Worm (Caenorhabditis elegans) whole organism, L1 larva: ENCODE results near the gene K08H2.4.

Experiments used
- C16A3.4 ChIP-seq: fragments of 150-350 bp; optimal IDR thresholded peaks from 2 replicates; lab custom pipeline; 2014; ENCODE audit warnings: missing biosample characterization, missing genetic modification characterization
- C34B4.2 ChIP-seq: sonication (generic microtip); optimal IDR thresholded peaks from 2 replicates; lab custom pipeline; 2017; ENCODE audit warnings: mild to moderate bottlenecking, missing genetic modification characterization, missing compliant biosample characterization
- F16B12.6 ChIP-seq: fragments of 150-350 bp; optimal IDR thresholded peaks from 2 replicates; lab custom pipeline; 2014; ENCODE audit warnings: missing biosample characterization, missing genetic modification characterization
- aha-1 ChIP-seq: fragments of 150-350 bp; optimal IDR thresholded peaks from 2 replicates; lab custom pipeline; 2014; ENCODE audit warnings: missing biosample characterization, missing genetic modification characterization
- aly-2 ChIP-seq: fragments of 150-350 bp; optimal IDR thresholded peaks from 2 replicates; lab custom pipeline; 2014; ENCODE audit warnings: missing biosample characterization, missing genetic modification characterization
- ama-1 ChIP-seq: fragments of 150-350 bp; optimal IDR thresholded peaks from 2 replicates; lab custom pipeline; 2014
- blmp-1 ChIP-seq: fragments of 150-350 bp; optimal IDR thresholded peaks from 2 replicates; lab custom pipeline; 2014; ENCODE audit warnings: missing biosample characterization, missing genetic modification characterization
- ceh-63 ChIP-seq: fragments of 200-800 bp; sonication (Bioruptor generic); optimal IDR thresholded peaks from 2 replicates; lab custom pipeline; 2018; ENCODE audit warnings: mild to moderate bottlenecking, missing genetic modification characterization, missing compliant biosample characterization
- ceh-82 ChIP-seq, 3 experiments: fragments of 150-350 bp in 1 of 3; sonication (generic microtip) in 2 of 3; optimal IDR thresholded peaks; 2 replicates each; lab custom pipeline; 2014 to 2017; ENCODE audit warnings: missing biosample characterization in 3 of 3, missing genetic modification characterization in 3 of 3
- efl-1 ChIP-seq, 4 experiments: fragments of 150-350 bp; optimal IDR thresholded peaks in 3 of 4; peaks in 1 of 4; 1 replicate in 1 of 4; 2 replicates in 3 of 4; lab custom pipeline; 2014; ENCODE audit warnings: missing biosample characterization in 2 of 4, missing genetic modification characterization in 2 of 4, missing genetic modification reagents in 2 of 4
- egl-13 ChIP-seq: sonication (generic microtip); optimal IDR thresholded peaks from 2 replicates; lab custom pipeline; 2016; ENCODE audit warnings: missing genotype, missing genetic modification reagents, missing genetic modification characterization, missing compliant biosample characterization
- elt-2 ChIP-seq: sonication (generic microtip); optimal IDR thresholded peaks from 2 replicates; lab custom pipeline; 2016; ENCODE audit warnings: missing genetic modification characterization, mild to moderate bottlenecking, inconsistent platforms, missing compliant biosample characterization, missing genetic modification reagents
- elt-3 ChIP-seq, 6 experiments: fragments of 150-350 bp in 1 of 6; sonication (generic microtip); optimal IDR thresholded peaks; 2 replicates each; lab custom pipeline; 2017 to 2018; ENCODE audit warnings: missing biosample characterization in 6 of 6, missing genetic modification characterization in 6 of 6, inconsistent platforms in 1 of 6
- ets-5 ChIP-seq: fragments of 200-800 bp; sonication (Bioruptor generic); IDR thresholded peaks from 2 replicates; pipeline ENCODE4 v1.3.6; 2022; ENCODE audit warnings: missing genetic modification characterization, missing compliant biosample characterization
- fkh-10 ChIP-seq: sonication (generic microtip); optimal IDR thresholded peaks from 2 replicates; lab custom pipeline; 2017; ENCODE audit warnings: missing biosample characterization, missing genetic modification reagents, missing genetic modification characterization
- fkh-4 ChIP-seq: sonication (generic microtip); optimal IDR thresholded peaks from 2 replicates; lab custom pipeline; 2016; ENCODE audit warnings: missing compliant biosample characterization, missing genetic modification characterization, borderline replicate concordance
- fkh-8 ChIP-seq: sonication (generic microtip); optimal IDR thresholded peaks from 2 replicates; lab custom pipeline; 2016; ENCODE audit warnings: mild to moderate bottlenecking, missing genetic modification characterization, missing compliant biosample characterization
- fos-1 ChIP-seq: fragments of 150-350 bp; optimal IDR thresholded peaks from 2 replicates; lab custom pipeline; 2014; ENCODE audit warnings: missing biosample characterization, missing genetic modification characterization
- jun-1 ChIP-seq: fragments of 150-350 bp; optimal IDR thresholded peaks from 2 replicates; lab custom pipeline; 2014; ENCODE audit warnings: missing biosample characterization, missing genetic modification reagents, missing genetic modification characterization
- lin-14 ChIP-seq: fragments of 200-800 bp; sonication (Bioruptor generic); optimal IDR thresholded peaks from 2 replicates; lab custom pipeline; 2018; ENCODE audit warnings: mild to moderate bottlenecking, missing genetic modification characterization, moderate library complexity, missing compliant biosample characterization
- lin-15B ChIP-seq: fragments of 150-350 bp; sonication (generic microtip); optimal IDR thresholded peaks from 3 replicates; lab custom pipeline; 2014; ENCODE audit warnings: missing biosample characterization, missing genetic modification characterization
- lin-35 ChIP-seq, 2 experiments: fragments of 150-350 bp; optimal IDR thresholded peaks; 2 replicates each; lab custom pipeline; 2014; ENCODE audit warnings: missing biosample characterization in 2 of 2, missing genetic modification characterization in 2 of 2, missing genetic modification reagents in 2 of 2
- lin-39 ChIP-seq: fragments of 150-350 bp; optimal IDR thresholded peaks from 2 replicates; lab custom pipeline; 2014; ENCODE audit warnings: missing biosample characterization, missing genetic modification reagents, missing genetic modification characterization
- lir-3 ChIP-seq: sonication (generic microtip); optimal IDR thresholded peaks from 2 replicates; lab custom pipeline; 2016; ENCODE audit warnings: mild to moderate bottlenecking, missing genetic modification characterization, moderate library complexity, missing compliant biosample characterization; ENCODE audit not compliant: poor library complexity
- lsy-2 ChIP-seq, 2 experiments: fragments of 150-350 bp; optimal IDR thresholded peaks; 2 replicates each; lab custom pipeline; 2014; ENCODE audit warnings: missing biosample characterization in 2 of 2, missing genetic modification characterization in 2 of 2
- mab-9 ChIP-seq: fragments of 200-800 bp; sonication (Bioruptor generic); IDR thresholded peaks from 2 replicates; pipeline ENCODE4 v1.3.6; 2022; ENCODE audit warnings: missing genetic modification reagents, missing genetic modification characterization, missing compliant biosample characterization
- mdl-1 ChIP-seq, 2 experiments: fragments of 150-350 bp; optimal IDR thresholded peaks; 2 replicates each; lab custom pipeline; 2014 to 2017; ENCODE audit warnings: missing biosample characterization in 2 of 2, missing genetic modification characterization in 2 of 2, inconsistent platforms in 1 of 2
- mef-2 ChIP-seq: fragments of 150-350 bp; optimal IDR thresholded peaks from 2 replicates; lab custom pipeline; 2014; ENCODE audit warnings: missing biosample characterization, missing genetic modification characterization
- mep-1 ChIP-seq: fragments of 150-350 bp; optimal IDR thresholded peaks from 2 replicates; lab custom pipeline; 2014; ENCODE audit warnings: missing biosample characterization, missing genetic modification characterization
- nhr-12 ChIP-seq: sonication (generic microtip); optimal IDR thresholded peaks from 2 replicates; lab custom pipeline; 2017; ENCODE audit warnings: missing biosample characterization, missing genetic modification characterization
- nhr-19 ChIP-seq: fragments of 200-800 bp; sonication (Bioruptor generic); conservative IDR thresholded peaks from 2 replicates; pipeline ENCODE4 v1.3.6; 2022; ENCODE audit warnings: missing genetic modification characterization, missing compliant biosample characterization
- nhr-20 ChIP-seq: sonication (generic microtip); optimal IDR thresholded peaks from 2 replicates; lab custom pipeline; 2016; ENCODE audit warnings: mild to moderate bottlenecking, missing genetic modification characterization, missing compliant biosample characterization
- nhr-237 ChIP-seq: fragments of 150-350 bp; optimal IDR thresholded peaks from 2 replicates; lab custom pipeline; 2014; ENCODE audit warnings: missing biosample characterization, missing genetic modification characterization
- nhr-71 ChIP-seq: sonication (generic microtip); optimal IDR thresholded peaks from 2 replicates; lab custom pipeline; 2016; ENCODE audit warnings: mild to moderate bottlenecking, missing genetic modification characterization, moderate library complexity, missing compliant biosample characterization
- nhr-85 ChIP-seq: sonication (generic microtip); peaks from one replicate; lab custom pipeline; 2016; ENCODE audit warnings: missing genetic modification characterization, inconsistent platforms, missing compliant biosample characterization
- nhr-90 ChIP-seq: sonication (generic microtip); optimal IDR thresholded peaks from 2 replicates; lab custom pipeline; 2016; ENCODE audit warnings: mild to moderate bottlenecking, missing genetic modification characterization, missing compliant biosample characterization; ENCODE audit not compliant: poor library complexity
- skn-1 ChIP-seq: fragments of 150-350 bp; optimal IDR thresholded peaks from 2 replicates; lab custom pipeline; 2014; ENCODE audit warnings: missing biosample characterization, missing genetic modification characterization
- sox-4 ChIP-seq: sonication (generic microtip); optimal IDR thresholded peaks from 2 replicates; lab custom pipeline; 2016; ENCODE audit warnings: missing genetic modification characterization, missing compliant biosample characterization
- sup-37 ChIP-seq: fragments of 200-800 bp; sonication (Bioruptor generic); optimal IDR thresholded peaks from 2 replicates; lab custom pipeline; 2018; ENCODE audit warnings: mild to moderate bottlenecking, missing genetic modification characterization, missing compliant biosample characterization
- unc-130 ChIP-seq: fragments of 150-350 bp; optimal IDR thresholded peaks from 2 replicates; lab custom pipeline; 2017; ENCODE audit warnings: missing biosample characterization, missing genetic modification characterization, inconsistent platforms
- unc-30 ChIP-seq: sonication (generic microtip); optimal IDR thresholded peaks from 2 replicates; lab custom pipeline; 2017; ENCODE audit warnings: missing biosample characterization, missing genetic modification characterization
- unc-86 ChIP-seq: sonication (generic microtip); optimal IDR thresholded peaks from 2 replicates; lab custom pipeline; 2016; ENCODE audit warnings: missing genetic modification characterization, missing compliant biosample characterization
- unc-98 ChIP-seq: fragments of 200-800 bp; sonication (Bioruptor generic); IDR thresholded peaks from 2 replicates; pipeline ENCODE4 v1.3.6; 2022; ENCODE audit warnings: missing genetic modification characterization, missing compliant biosample characterization
- vab-15 ChIP-seq: sonication (generic microtip); optimal IDR thresholded peaks from 2 replicates; lab custom pipeline; 2017; ENCODE audit warnings: missing genotype, mild to moderate bottlenecking, missing genetic modification characterization, missing compliant biosample characterization
- zip-4 ChIP-seq: fragments of 200-800 bp; sonication (Bioruptor generic); optimal IDR thresholded peaks from 2 replicates; lab custom pipeline; 2018; ENCODE audit warnings: mild to moderate bottlenecking, missing genetic modification characterization, moderate library complexity, missing compliant biosample characterization
- ztf-11 ChIP-seq, 2 experiments: sonication (generic microtip); optimal IDR thresholded peaks; 2 replicates each; lab custom pipeline; 2016 to 2017; ENCODE audit warnings: missing genetic modification characterization in 2 of 2, missing biosample characterization in 1 of 2, missing compliant biosample characterization in 1 of 2

K08H2.4 gene

ce11 chrX:13242231-13242630 lies 3.9 kb downstream of the K08H2.4 start, which contains the start of gene K08H2.5:
Gene K08H2.5, minus strand, starts transcription at chrX:13242331.
- TF ChIP-seq mep-1 (tag; lab: Kevin White, UChicago) (no peak), elt-2 (tag; lab: Kevin White, UChicago) (no peak), ets-5 (GFP tag; lab: Robert Waterston, UW) (no peak), lin-35 (GFP tag; optimal IDR thresholded peaks at IDR 0.05; lab: Kevin White, UChicago) (no peak), ama-1 (lab: Kevin White, UChicago) (no peak), F16B12.6 (no peak), egl-13 (tag; lab: Kevin White, UChicago) (no peak), ceh-82 (tag; optimal IDR thresholded peaks at IDR 0.05; lab: Kevin White, UChicago) (no peak), skn-1 (tag; lab: Kevin White, UChicago) (no peak), sup-37 (GFP tag; lab: Kevin White, UChicago) (no peak), zip-4 (GFP tag; lab: Kevin White, UChicago) (no peak), nhr-237 (tag; lab: Kevin White, UChicago) (no peak), lin-14 (GFP tag; lab: Kevin White, UChicago) (no peak), jun-1 (tag; lab: Kevin White, UChicago) (no peak), blmp-1 (tag; lab: Kevin White, UChicago) (no peak), nhr-12 (tag; lab: Kevin White, UChicago) (no peak), sox-4 (tag; lab: Kevin White, UChicago) (no peak)

ce11 chrX:13245090-13245489 lies 6.8 kb downstream of the K08H2.4 start, which contains the start of gene hpl-1:
Gene hpl-1, plus strand, starts transcription at chrX:13245390.
- TF ChIP-seq lir-3 (tag; lab: Kevin White, UChicago) (no peak), unc-30 (no peak), vab-15 (no peak), nhr-19 (GFP tag; lab: Robert Waterston, UW) (no peak), lsy-2 (tag; optimal IDR thresholded peaks at IDR 0.05; lab: Kevin White, UChicago) (no peak), fkh-4 (tag; lab: Kevin White, UChicago) (no peak)
- TF ChIP-seq, all 84 proteins: peak for 0

ce11 chrX:13246668-13247358 lies 8.5 kb downstream of the K08H2.4 start:
- TF ChIP-seq elt-2 (tag; lab: Kevin White, UChicago) (peak; percentile 0), nhr-71 (tag; lab: Kevin White, UChicago) (peak; percentile 49), unc-86 (tag; lab: Kevin White, UChicago) (no peak), nhr-85 (tag; lab: Kevin White, UChicago) (peak; percentile 86), fos-1 (no peak), lin-35 (GFP tag; optimal IDR thresholded peaks at IDR 0.05; lab: Kevin White, UChicago) (peak in 1 of 2 experiments; percentile 65), lin-14 (GFP tag; lab: Kevin White, UChicago) (peak; percentile 46), blmp-1 (tag; lab: Kevin White, UChicago) (peak; percentile 64), lin-15B (no peak), nhr-20 (peak; percentile 82), aha-1 (no peak), ztf-11 (tag; optimal IDR thresholded peaks at IDR 0.05; lab: Kevin White, UChicago) (no peak), unc-130 (tag; lab: Kevin White, UChicago) (no peak), mdl-1 (tag; optimal IDR thresholded peaks at IDR 0.05; lab: Kevin White, UChicago) (peak in 1 of 2 experiments; percentile 51), nhr-19 (GFP tag; lab: Robert Waterston, UW) (peak; percentile 32; the same call in 1 of the 2 replicates), elt-3 (tag; optimal IDR thresholded peaks at IDR 0.05; lab: Kevin White, UChicago) (peak in 2 of 6 experiments; percentile 7 to 24), sox-4 (tag; lab: Kevin White, UChicago) (no peak), ceh-63 (GFP tag; lab: Kevin White, UChicago) (no peak), lir-3 (tag; lab: Kevin White, UChicago) (no peak), nhr-90 (peak; percentile 41), fkh-8 (tag; lab: Kevin White, UChicago) (no peak), sup-37 (GFP tag; lab: Kevin White, UChicago) (no peak), unc-98 (GFP tag; lab: Robert Waterston, UW) (no peak), C34B4.2 (no peak), aly-2 (tag; lab: Kevin White, UChicago) (no peak), zip-4 (GFP tag; lab: Kevin White, UChicago) (no peak), mab-9 (GFP tag; lab: Robert Waterston, UW) (no peak), mef-2 (tag; lab: Kevin White, UChicago) (no peak), C16A3.4 (tag; lab: Kevin White, UChicago) (no peak), efl-1 (optimal IDR thresholded peaks at IDR 0.05; lab: Kevin White, UChicago) (no peak), efl-1 (GFP tag; optimal IDR thresholded peaks at IDR 0.05 in 1 of 2; lab: Kevin White, UChicago) (no peak), lin-39 (tag; lab: Kevin White, UChicago) (no peak), fkh-10 (GFP tag; lab: Kevin White, UChicago) (no peak)
